Worm (Caenorhabditis elegans) whole organism, L4 larva: ENCODE data around the gene npr-15.

ENCODE experiments used
- F10B5.3 ChIP-seq: sonication (generic microtip); optimal IDR thresholded peaks from 2 replicates; lab custom pipeline; 2016; ENCODE audit warnings: mild to moderate bottlenecking, missing genetic modification characterization, missing compliant biosample characterization
- R02D3.7 ChIP-seq: fragments of 150-350 bp; sonication (generic microtip); optimal IDR thresholded peaks from 3 replicates; lab custom pipeline; 2014; ENCODE audit warnings: missing biosample characterization, missing genetic modification characterization
- T20F7.1 ChIP-seq: fragments of 200-800 bp; sonication (Bioruptor generic); optimal IDR thresholded peaks from 2 replicates; lab custom pipeline; 2018; ENCODE audit warnings: mild to moderate bottlenecking, missing genetic modification characterization, missing compliant biosample characterization
- Y5F2A.4 ChIP-seq: fragments of 200-800 bp; sonication (Bioruptor generic); optimal IDR thresholded peaks from 2 replicates; lab custom pipeline; 2018; ENCODE audit warnings: mild to moderate bottlenecking, missing genetic modification characterization, missing compliant biosample characterization
- Y75B8A.6 ChIP-seq: fragments of 200-800 bp; sonication (Bioruptor generic); IDR thresholded peaks from 2 replicates; pipeline ENCODE4 v1.3.6; 2022; ENCODE audit warnings: missing genetic modification reagents, missing genetic modification characterization, missing compliant biosample characterization
- aha-1 ChIP-seq: fragments of 150-350 bp; peaks from one replicate; lab custom pipeline; 2014; ENCODE audit warnings: missing biosample characterization, missing genetic modification characterization
- ama-1 ChIP-seq: fragments of 150-350 bp; optimal IDR thresholded peaks from 2 replicates; lab custom pipeline; 2014; ENCODE audit warnings: inconsistent platforms, mixed read lengths
- attf-4 ChIP-seq: sonication (generic microtip); optimal IDR thresholded peaks from 3 replicates; lab custom pipeline; 2017; ENCODE audit warnings: missing biosample characterization, missing genetic modification characterization
- ceh-20 ChIP-seq: fragments of 200-800 bp; sonication (Bioruptor generic); IDR thresholded peaks from 2 replicates; pipeline ENCODE4 v1.3.6; 2022; ENCODE audit warnings: missing genetic modification reagents, missing genetic modification characterization, missing compliant biosample characterization
- ceh-28 ChIP-seq: fragments of 150-350 bp; optimal IDR thresholded peaks from 2 replicates; lab custom pipeline; 2014; ENCODE audit warnings: missing biosample characterization, missing genetic modification reagents, missing genetic modification characterization
- ceh-32 ChIP-seq: sonication (generic microtip); optimal IDR thresholded peaks from 2 replicates; lab custom pipeline; 2016; ENCODE audit warnings: mild to moderate bottlenecking, missing genetic modification characterization, missing compliant biosample characterization; ENCODE audit not compliant: poor library complexity
- ceh-44 ChIP-seq: fragments of 200-800 bp; sonication (Bioruptor generic); IDR thresholded peaks from 2 replicates; pipeline ENCODE4 v1.3.6; 2022; ENCODE audit warnings: missing genetic modification reagents, missing genetic modification characterization, missing compliant biosample characterization
- ces-1 ChIP-seq: fragments of 150-350 bp; sonication (generic microtip); optimal IDR thresholded peaks from 4 replicates; lab custom pipeline; 2014; ENCODE audit warnings: missing biosample characterization, missing genetic modification reagents, missing genetic modification characterization
- daf-16 ChIP-seq, 3 experiments: sonication (generic microtip); optimal IDR thresholded peaks; 2 replicates each; lab custom pipeline; 2016 to 2017; ENCODE audit warnings: missing genetic modification characterization in 3 of 3, missing genetic modification reagents in 3 of 3, mild to moderate bottlenecking in 2 of 3, missing compliant biosample characterization in 2 of 3, missing biosample characterization in 1 of 3, moderate library complexity in 1 of 3
- daf-19 ChIP-seq: fragments of 200-800 bp; sonication (Bioruptor generic); conservative IDR thresholded peaks from 2 replicates; pipeline ENCODE4 v1.3.6; 2022; ENCODE audit warnings: missing genetic modification characterization, missing compliant biosample characterization
- dmd-9 ChIP-seq: fragments of 200-800 bp; sonication (Bioruptor generic); IDR thresholded peaks from 2 replicates; pipeline ENCODE4 v1.3.6; 2022; ENCODE audit warnings: missing genetic modification reagents, missing genetic modification characterization, missing compliant biosample characterization
- duxl-1 ChIP-seq: sonication (generic microtip); optimal IDR thresholded peaks from 2 replicates; lab custom pipeline; 2016; ENCODE audit warnings: mild to moderate bottlenecking, missing genetic modification characterization, moderate library complexity, missing compliant biosample characterization; ENCODE audit not compliant: poor library complexity
- egl-27 ChIP-seq: sonication (generic microtip); optimal IDR thresholded peaks from 3 replicates; lab custom pipeline; 2017; ENCODE audit warnings: missing biosample characterization, missing genetic modification reagents, missing genetic modification characterization
- egl-43 ChIP-seq: fragments of 200-800 bp; sonication (Bioruptor generic); IDR thresholded peaks from 2 replicates; pipeline ENCODE4 v1.3.6; 2022; ENCODE audit warnings: missing genetic modification reagents, missing genetic modification characterization, missing compliant biosample characterization
- hif-1 ChIP-seq, 2 experiments: sonication (generic microtip); optimal IDR thresholded peaks; 2 replicates each; lab custom pipeline; 2016 to 2017; ENCODE audit warnings: missing compliant biosample characterization in 2 of 2, missing genetic modification characterization in 2 of 2, missing genetic modification reagents in 2 of 2, missing genotype in 2 of 2, mild to moderate bottlenecking in 1 of 2
- jun-1 ChIP-seq: fragments of 150-350 bp; optimal IDR thresholded peaks from 2 replicates; lab custom pipeline; 2014; ENCODE audit warnings: missing biosample characterization, missing genetic modification reagents, missing genetic modification characterization
- lin-1 ChIP-seq: fragments of 200-800 bp; sonication (Bioruptor generic); IDR thresholded peaks from 2 replicates; pipeline ENCODE4 v1.3.6; 2022; ENCODE audit warnings: missing genetic modification reagents, missing genetic modification characterization, missing compliant biosample characterization
- lin-15B ChIP-seq: fragments of 150-350 bp; sonication (generic microtip); optimal IDR thresholded peaks from 3 replicates; lab custom pipeline; 2014; ENCODE audit warnings: missing biosample characterization, missing genetic modification characterization
- lin-29 ChIP-seq: fragments of 200-800 bp; sonication (Bioruptor generic); IDR thresholded peaks from 2 replicates; pipeline ENCODE4 v1.3.6; 2022; ENCODE audit warnings: missing genetic modification reagents, missing genetic modification characterization, missing compliant biosample characterization
- lsy-2 ChIP-seq, 2 experiments: fragments of 150-350 bp in 1 of 2; sonication (generic microtip) in 1 of 2; optimal IDR thresholded peaks; 2 replicates each; lab custom pipeline; 2014 to 2017; ENCODE audit warnings: missing biosample characterization in 2 of 2, missing genetic modification characterization in 2 of 2
- mep-1 ChIP-seq: fragments of 150-350 bp; sonication (generic microtip); optimal IDR thresholded peaks from 3 replicates; lab custom pipeline; 2014; ENCODE audit warnings: missing biosample characterization, missing genetic modification characterization
- nhr-10 ChIP-seq: fragments of 150-350 bp; optimal IDR thresholded peaks from 2 replicates; lab custom pipeline; 2014; ENCODE audit warnings: missing biosample characterization, missing genetic modification characterization
- nhr-11 ChIP-seq: fragments of 150-350 bp; optimal IDR thresholded peaks from 2 replicates; lab custom pipeline; 2014; ENCODE audit warnings: missing biosample characterization, missing genetic modification characterization
- nhr-111 ChIP-seq: fragments of 200-800 bp; sonication (Bioruptor generic); optimal IDR thresholded peaks from 2 replicates; lab custom pipeline; 2018; ENCODE audit warnings: mild to moderate bottlenecking, missing genetic modification characterization, missing compliant biosample characterization
- nhr-41 ChIP-seq: fragments of 200-800 bp; sonication (Bioruptor generic); IDR thresholded peaks from 2 replicates; pipeline ENCODE4 v1.3.6; 2022; ENCODE audit warnings: missing genetic modification reagents, missing genetic modification characterization, missing compliant biosample characterization
- nhr-42 ChIP-seq: fragments of 200-800 bp; sonication (Bioruptor generic); IDR thresholded peaks from 2 replicates; pipeline ENCODE4 v1.3.6; 2022; ENCODE audit warnings: missing genetic modification characterization, missing compliant biosample characterization
- nhr-48 ChIP-seq: sonication (generic microtip); optimal IDR thresholded peaks from 2 replicates; lab custom pipeline; 2016; ENCODE audit warnings: mild to moderate bottlenecking, missing genetic modification characterization, missing compliant biosample characterization
- nhr-77 ChIP-seq: fragments of 150-350 bp; optimal IDR thresholded peaks from 2 replicates; lab custom pipeline; 2014; ENCODE audit warnings: missing biosample characterization, missing genetic modification characterization
- sdz-12 ChIP-seq: fragments of 200-800 bp; sonication (Bioruptor generic); optimal IDR thresholded peaks from 2 replicates; lab custom pipeline; 2018; ENCODE audit warnings: mild to moderate bottlenecking, missing genetic modification characterization, missing compliant biosample characterization
- set-16 ChIP-seq: fragments of 200-800 bp; sonication (Bioruptor generic); IDR thresholded peaks from 2 replicates; pipeline ENCODE4 v1.3.6; 2022; ENCODE audit warnings: missing genetic modification reagents, missing genetic modification characterization, missing compliant biosample characterization
- skn-1 ChIP-seq: fragments of 150-350 bp; optimal IDR thresholded peaks from 2 replicates; lab custom pipeline; 2014; ENCODE audit warnings: missing biosample characterization, missing genetic modification characterization
- snpc-4 ChIP-seq: fragments of 150-350 bp; optimal IDR thresholded peaks from 2 replicates; lab custom pipeline; 2014; ENCODE audit warnings: missing biosample characterization, missing genetic modification characterization
- spr-3 ChIP-seq: fragments of 200-800 bp; sonication (Bioruptor generic); optimal IDR thresholded peaks from 2 replicates; lab custom pipeline; 2018; ENCODE audit warnings: mild to moderate bottlenecking, missing genetic modification characterization, missing compliant biosample characterization
- unc-130 ChIP-seq: sonication (generic microtip); optimal IDR thresholded peaks from 2 replicates; lab custom pipeline; 2016; ENCODE audit warnings: missing genetic modification reagents, missing genetic modification characterization, missing compliant biosample characterization
- zip-11 ChIP-seq: fragments of 200-800 bp; sonication (Bioruptor generic); IDR thresholded peaks from 2 replicates; pipeline ENCODE4 v1.3.6; 2022; ENCODE audit warnings: missing genetic modification characterization, missing compliant biosample characterization
- ztf-7 ChIP-seq: fragments of 150-350 bp; optimal IDR thresholded peaks from 2 replicates; lab custom pipeline; 2014; ENCODE audit warnings: missing biosample characterization, missing genetic modification characterization

Gene npr-15

ce11 chrIII:3694572-3694971 is at the start of gene npr-15:
npr-15 (minus strand) TSS chrIII:3694672.
- TF ChIP-seq nhr-11 (tag; lab: Kevin White, UChicago), result no peak
- no peak for TF ChIP-seq unc-130 (GFP tag; lab: Kevin White, UChicago)
- TF ChIP-seq nhr-42 (GFP tag; lab: Robert Waterston, UW), result no peak
- no peak for TF ChIP-seq nhr-48 (tag; lab: Kevin White, UChicago)
- no peak for TF ChIP-seq nhr-10 (tag; lab: Kevin White, UChicago)
- no peak for TF ChIP-seq ceh-32 (tag; lab: Kevin White, UChicago)
- no peak for TF ChIP-seq sdz-12 (GFP tag; lab: Kevin White, UChicago)
- TF ChIP-seq Y5F2A.4 (GFP tag; lab: Kevin White, UChicago), result no peak
- no peak for TF ChIP-seq R02D3.7
- no peak for TF ChIP-seq lin-29 (GFP tag; lab: Robert Waterston, UW)
- TF ChIP-seq daf-19 (GFP tag; lab: Robert Waterston, UW), result no peak
- TF ChIP-seq jun-1 (tag; lab: Kevin White, UChicago), result no peak
- no peak for TF ChIP-seq egl-27 (tag; lab: Kevin White, UChicago)
- TF ChIP-seq snpc-4 (tag; lab: Kevin White, UChicago), result no peak
- TF ChIP-seq zip-11 (GFP tag; lab: Robert Waterston, UW), result no peak
- TF ChIP-seq lsy-2 (tag; optimal IDR thresholded peaks at IDR 0.05; lab: Kevin White, UChicago), result no peak

- TF ChIP-seq egl-43 (GFP tag; lab: Robert Waterston, UW) (no peak), F10B5.3 (tag; lab: Kevin White, UChicago) (no peak), sdz-12 (GFP tag; lab: Kevin White, UChicago) (no peak), ztf-7 (tag; lab: Kevin White, UChicago) (no peak), hif-1 (tag; optimal IDR thresholded peaks at IDR 0.05; lab: Kevin White, UChicago) (no peak), nhr-111 (no peak), nhr-77 (tag; lab: Kevin White, UChicago) (no peak), skn-1 (tag; lab: Kevin White, UChicago) (no peak), ces-1 (GFP tag; lab: Kevin White, UChicago) (no peak), aha-1 (tag; lab: Kevin White, UChicago) (no peak), Y5F2A.4 (GFP tag; lab: Kevin White, UChicago) (no peak), set-16 (no peak), lin-1 (no peak)
Measured at ce11 chrIII:3743367-3743766, 48.9 kb upstream of the npr-15 start.

ce11 chrIII:3742090-3742489 is 47.6 kb upstream of the npr-15 start:
- TF ChIP-seq mep-1 (tag; lab: Kevin White, UChicago), result no peak
- no peak for TF ChIP-seq ceh-28 (tag; lab: Kevin White, UChicago)
- no peak for TF ChIP-seq ceh-20 (GFP tag; lab: Robert Waterston, UW)
- no peak for TF ChIP-seq daf-19 (GFP tag; lab: Robert Waterston, UW)
- TF ChIP-seq set-16, result peak; percentile 37
- TF ChIP-seq spr-3 (GFP tag; lab: Kevin White, UChicago), result no peak
- no peak for TF ChIP-seq Y75B8A.6 (GFP tag; lab: Robert Waterston, UW)
- no peak for TF ChIP-seq skn-1 (tag; lab: Kevin White, UChicago)

- TF ChIP-seq ceh-32 (tag; lab: Kevin White, UChicago) (no peak), lin-15B (tag; lab: Kevin White, UChicago) (no peak), duxl-1 (tag; lab: Kevin White, UChicago) (no peak), ama-1 (lab: Kevin White, UChicago) (no peak), daf-16 (GFP tag; optimal IDR thresholded peaks at IDR 0.05; lab: Kevin White, UChicago) (no peak), daf-16 (tag; optimal IDR thresholded peaks at IDR 0.05; lab: Kevin White, UChicago) (no peak), attf-4 (tag; lab: Kevin White, UChicago) (no peak), nhr-41 (GFP tag; lab: Robert Waterston, UW) (no peak), dmd-9 (GFP tag; lab: Robert Waterston, UW) (no peak), lin-29 (GFP tag; lab: Robert Waterston, UW) (no peak), nhr-11 (tag; lab: Kevin White, UChicago) (no peak), ceh-44 (no peak), egl-43 (GFP tag; lab: Robert Waterston, UW) (no peak), T20F7.1 (GFP tag; lab: Kevin White, UChicago) (no peak)
- TF ChIP-seq, all 104 proteins: peak for 0
Measured at ce11 chrIII:3738331-3738730, 43.9 kb upstream of the npr-15 start.
